Worm (Caenorhabditis elegans): ENCODE data around the gene fbxa-152.

ce11 chrV:15594573-15594972 is 7.6 kb downstream of the fbxa-152 start, which contains the start of gene fbxa-139:
- TF ChIP-seq unc-39 (tag; optimal IDR thresholded peaks at IDR 0.05) (no peak), unc-62 (GFP tag; optimal IDR thresholded peaks at IDR 0.05) (no peak), mab-5 (tag; optimal IDR thresholded peaks at IDR 0.05) (no peak), nhr-76 (tag; optimal IDR thresholded peaks at IDR 0.05) (no peak), nhr-12 (tag; optimal IDR thresholded peaks at IDR 0.05) (no peak), mep-1 (tag; optimal IDR thresholded peaks at IDR 0.05) (no peak), flh-1 (GFP tag; optimal IDR thresholded peaks at IDR 0.05) (no peak), hlh-1 (tag; optimal IDR thresholded peaks at IDR 0.05) (no peak), nhr-237 (tag; optimal IDR thresholded peaks at IDR 0.05) (no peak), ztf-11 (tag; optimal IDR thresholded peaks at IDR 0.05) (no peak), ces-1 (GFP tag; optimal IDR thresholded peaks at IDR 0.05) (no peak), elt-3 (tag; optimal IDR thresholded peaks at IDR 0.05) (no peak), lsy-2 (tag; optimal IDR thresholded peaks at IDR 0.05) (no peak)
